Fruit fly (Drosophila melanogaster) whole organism, wandering third instar larva: ENCODE data around the gene Rbfox1.

Experiments
- Abd-B ChIP-seq: fragments of >200 bp; optimal IDR thresholded peaks from 2 replicates; lab custom pipeline; 2017; ENCODE audit warnings: missing biosample characterization, missing genetic modification characterization
- CG32264 ChIP-seq: fragments of 200-800 bp; sonication (Bioruptor generic); optimal IDR thresholded peaks from 2 replicates; lab custom pipeline; 2016; ENCODE audit warnings: missing biosample characterization, missing genetic modification characterization
- CG9705 ChIP-seq: fragments of 200-800 bp; sonication (Bioruptor generic); optimal IDR thresholded peaks from 2 replicates; lab custom pipeline; 2018; ENCODE audit warnings: missing biosample characterization, mild to moderate bottlenecking, missing genetic modification characterization
- CrebA ChIP-seq: fragments of 200-800 bp; sonication (Bioruptor generic); optimal IDR thresholded peaks from 2 replicates; lab custom pipeline; 2016; ENCODE audit warnings: missing biosample characterization, mild to moderate bottlenecking, missing genetic modification characterization, borderline replicate concordance
- Dfd ChIP-seq: fragments of >200 bp; optimal IDR thresholded peaks from 2 replicates; lab custom pipeline; 2017; ENCODE audit warnings: missing biosample characterization, missing genetic modification characterization
- Dif ChIP-seq: fragments of 200-275, 200-300 bp; sonication (Bioruptor generic); optimal IDR thresholded peaks from 2 replicates; lab custom pipeline; 2018; ENCODE audit warnings: missing biosample characterization, missing genetic modification characterization; ENCODE audit not compliant: partially characterized antibody
- GATAd ChIP-seq: sonication (Bioruptor generic); optimal IDR thresholded peaks from 2 replicates; lab custom pipeline; 2016; ENCODE audit warnings: missing biosample characterization, missing genetic modification characterization
- HLH106 ChIP-seq: fragments of 200-800 bp; optimal IDR thresholded peaks from 3 replicates; lab custom pipeline; 2019; ENCODE audit warnings: missing biosample characterization, mild to moderate bottlenecking, missing genetic modification characterization, moderate library complexity
- Hnf4 ChIP-seq: fragments of 200-800 bp; sonication (Bioruptor generic); optimal IDR thresholded peaks from 2 replicates; lab custom pipeline; 2016; ENCODE audit warnings: missing biosample characterization, mild to moderate bottlenecking, missing genetic modification characterization
- Hr78 ChIP-seq: fragments of >200 bp; optimal IDR thresholded peaks from 2 replicates; lab custom pipeline; 2017; ENCODE audit warnings: missing biosample characterization, missing genetic modification characterization
- Hr83 ChIP-seq: fragments of 200-300 bp; sonication (Bioruptor generic); optimal IDR thresholded peaks from 2 replicates; lab custom pipeline; 2016; ENCODE audit warnings: missing biosample characterization, mild to moderate bottlenecking, missing genetic modification characterization, moderate library complexity; ENCODE audit not compliant: poor library complexity, severe bottlenecking
- Jra ChIP-seq: sonication (Bioruptor generic); optimal IDR thresholded peaks from 2 replicates; lab custom pipeline; 2016; ENCODE audit warnings: missing biosample characterization, missing genetic modification characterization
- Mio ChIP-seq: sonication (Bioruptor generic); optimal IDR thresholded peaks from 2 replicates; lab custom pipeline; 2016; ENCODE audit warnings: missing biosample characterization, missing genetic modification characterization
- Myc ChIP-seq: fragments of >200 bp; optimal IDR thresholded peaks from 2 replicates; lab custom pipeline; 2017
- N ChIP-seq: fragments of >200 bp; optimal IDR thresholded peaks from 2 replicates; lab custom pipeline; 2018; ENCODE audit warnings: missing biosample characterization, missing external identifiers, missing genetic modification characterization
- OdsH ChIP-seq: fragments of 200-800 bp; sonication (Bioruptor generic); optimal IDR thresholded peaks from 2 replicates; lab custom pipeline; 2016; ENCODE audit warnings: missing biosample characterization, mild to moderate bottlenecking, missing genetic modification characterization
- Rel ChIP-seq, 2 experiments: fragments of 200-800 bp; sonication (Bioruptor generic) in 1 of 2; optimal IDR thresholded peaks; 2 replicates in 1 of 2; 3 replicates in 1 of 2; lab custom pipeline; 2016 to 2019; ENCODE audit warnings: mild to moderate bottlenecking in 2 of 2, missing biosample characterization in 2 of 2, missing genetic modification characterization in 2 of 2, moderate library complexity in 1 of 2
- Sp1 ChIP-seq: fragments of 200-800 bp; sonication (Bioruptor generic); optimal IDR thresholded peaks from 3 replicates; lab custom pipeline; 2019; ENCODE audit warnings: missing biosample characterization, mild to moderate bottlenecking, missing genetic modification characterization, moderate library complexity
- Vsx2 ChIP-seq: fragments of 200-300, 225-300 bp; sonication (Bioruptor generic); optimal IDR thresholded peaks from 2 replicates; lab custom pipeline; 2018; ENCODE audit warnings: missing biosample characterization, missing genetic modification characterization; ENCODE audit not compliant: partially characterized antibody
- br ChIP-seq: fragments of 200-800 bp; sonication (Bioruptor generic); optimal IDR thresholded peaks from 2 replicates; lab custom pipeline; 2016; ENCODE audit warnings: missing biosample characterization, missing genetic modification characterization
- brk ChIP-seq: fragments of 200-800 bp; sonication (Bioruptor generic); optimal IDR thresholded peaks from 2 replicates; lab custom pipeline; 2016; ENCODE audit warnings: missing biosample characterization, mild to moderate bottlenecking, missing genetic modification characterization
- dl ChIP-seq, 2 experiments: fragments of 175-275, 200-275 bp in 1 of 2; fragments of 200-275 bp in 1 of 2; sonication (Bioruptor generic); optimal IDR thresholded peaks; lab custom pipeline; 2018; ENCODE audit warnings: mild to moderate bottlenecking in 2 of 2, missing biosample characterization in 2 of 2, missing genetic modification characterization in 2 of 2, moderate library complexity in 2 of 2; ENCODE audit not compliant: partially characterized antibody in 2 of 2, insufficient read depth in 1 of 2
- dmrt93B ChIP-seq: fragments of 200-800 bp; sonication (Bioruptor generic); optimal IDR thresholded peaks from 2 replicates; lab custom pipeline; 2018; ENCODE audit warnings: missing biosample characterization, mild to moderate bottlenecking, missing genetic modification characterization
- dsf ChIP-seq: sonication (Bioruptor generic); optimal IDR thresholded peaks from 2 replicates; lab custom pipeline; 2016; ENCODE audit warnings: missing biosample characterization, missing genetic modification characterization, borderline replicate concordance
- ey ChIP-seq: fragments of 200-800 bp; sonication (Bioruptor generic); optimal IDR thresholded peaks from 2 replicates; lab custom pipeline; 2016; ENCODE audit warnings: missing biosample characterization, missing genetic modification characterization
- foxo ChIP-seq, 2 experiments: fragments of 200-800 bp; sonication (Bioruptor generic); optimal IDR thresholded peaks; 2 replicates in 1 of 2; 3 replicates in 1 of 2; lab custom pipeline; 2016 to 2017; ENCODE audit warnings: missing biosample characterization in 2 of 2, missing genetic modification characterization in 2 of 2
- fru ChIP-seq: fragments of 200-800 bp; sonication (Bioruptor generic); optimal IDR thresholded peaks from 3 replicates; lab custom pipeline; 2016; ENCODE audit warnings: missing biosample characterization, mild to moderate bottlenecking, missing genetic modification characterization
- h ChIP-seq: fragments of 200-800 bp; sonication (Bioruptor generic); optimal IDR thresholded peaks from 3 replicates; lab custom pipeline; 2016; ENCODE audit warnings: missing biosample characterization, mild to moderate bottlenecking, missing genetic modification characterization
- jim ChIP-seq: fragments of 175-275, 200-325 bp; sonication (Bioruptor generic); optimal IDR thresholded peaks from 2 replicates; lab custom pipeline; 2016; ENCODE audit warnings: missing biosample characterization, mild to moderate bottlenecking, missing genetic modification characterization
- lola ChIP-seq: fragments of >200 bp; optimal IDR thresholded peaks from 2 replicates; lab custom pipeline; 2017; ENCODE audit warnings: missing biosample characterization, missing genetic modification characterization
- pan ChIP-seq: fragments of >200 bp; optimal IDR thresholded peaks from 2 replicates; lab custom pipeline; 2017
- psq ChIP-seq: fragments of 200-800 bp; sonication (Bioruptor generic); optimal IDR thresholded peaks from 3 replicates; lab custom pipeline; 2017; ENCODE audit warnings: missing biosample characterization, mild to moderate bottlenecking, missing genetic modification characterization, moderate library complexity
- rgr ChIP-seq: fragments of 200-800 bp; sonication (Bioruptor generic); optimal IDR thresholded peaks from 3 replicates; lab custom pipeline; 2016; ENCODE audit warnings: missing biosample characterization, mild to moderate bottlenecking, missing genetic modification characterization
- sage ChIP-seq: fragments of 200-800 bp; sonication (Bioruptor generic); optimal IDR thresholded peaks from 2 replicates; lab custom pipeline; 2016; ENCODE audit warnings: missing biosample characterization, mild to moderate bottlenecking, missing genetic modification characterization
- sv ChIP-seq: fragments of 200-800 bp; sonication (Bioruptor generic); optimal IDR thresholded peaks from 3 replicates; lab custom pipeline; 2016; ENCODE audit warnings: missing biosample characterization, missing genetic modification characterization
- tai ChIP-seq: sonication (Bioruptor generic); optimal IDR thresholded peaks from 2 replicates; lab custom pipeline; 2016; ENCODE audit warnings: missing biosample characterization, missing genetic modification characterization
- usp ChIP-seq: fragments of >200 bp; optimal IDR thresholded peaks from 2 replicates; lab custom pipeline; 2017; ENCODE audit warnings: missing biosample characterization, missing genetic modification characterization
- woc ChIP-seq: sonication (Bioruptor generic); optimal IDR thresholded peaks from 2 replicates; lab custom pipeline; 2016; ENCODE audit warnings: missing biosample characterization, mild to moderate bottlenecking, missing genetic modification characterization

The Rbfox1 gene

DNA sequence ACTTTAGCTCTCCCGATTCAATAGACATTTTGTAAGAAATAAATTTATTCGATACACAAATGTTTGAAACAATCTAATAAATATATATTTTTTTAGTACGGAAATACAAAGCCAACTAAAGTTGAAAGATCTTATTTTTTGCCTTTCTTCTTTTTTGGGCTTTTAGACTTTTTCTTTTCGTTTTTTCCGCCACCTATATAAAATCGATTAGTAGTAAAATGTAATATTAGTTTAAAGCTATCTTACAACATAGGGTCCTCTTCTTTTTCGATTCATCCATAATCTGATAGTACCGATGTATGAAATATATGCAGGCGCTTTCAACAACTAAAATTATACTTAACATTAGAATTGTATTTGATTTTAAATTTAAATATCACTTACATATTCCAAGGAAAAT lies 148.8 kb downstream of the Rbfox1 start, which contains the start of gene CG42536:
Gene CG42536, minus strand, starts transcription at position 101 of the 400 bp plus-strand sequence.
- TF ChIP-seq sv (GFP tag; lab: Kevin White, UChicago) = no peak
- TF ChIP-seq CrebA (GFP tag; lab: Kevin White, UChicago) = no peak
- no peak for TF ChIP-seq rgr (GFP tag; lab: Kevin White, UChicago)
- TF ChIP-seq foxo (GFP tag; optimal IDR thresholded peaks at IDR 0.05; lab: Kevin White, UChicago) = no peak
- no peak for TF ChIP-seq Jra (GFP tag; lab: Kevin White, UChicago)
- no peak for TF ChIP-seq woc (GFP tag; lab: Kevin White, UChicago)
- TF ChIP-seq Vsx2 = no peak
- no peak for TF ChIP-seq psq (GFP tag; lab: Kevin White, UChicago)
- TF ChIP-seq GATAd (GFP tag; lab: Kevin White, UChicago) = no peak
- TF ChIP-seq lola = no peak
- TF ChIP-seq Mio (GFP tag; lab: Kevin White, UChicago) = no peak
- no peak for TF ChIP-seq dl (GFP tag; optimal IDR thresholded peaks at IDR 0.05; lab: Kevin White, UChicago; ENCODE audit: insufficient read depth in 1 of 2, partially characterized antibody in 2 of 2)
- TF ChIP-seq, all 38 proteins: peak for 0

DNA sequence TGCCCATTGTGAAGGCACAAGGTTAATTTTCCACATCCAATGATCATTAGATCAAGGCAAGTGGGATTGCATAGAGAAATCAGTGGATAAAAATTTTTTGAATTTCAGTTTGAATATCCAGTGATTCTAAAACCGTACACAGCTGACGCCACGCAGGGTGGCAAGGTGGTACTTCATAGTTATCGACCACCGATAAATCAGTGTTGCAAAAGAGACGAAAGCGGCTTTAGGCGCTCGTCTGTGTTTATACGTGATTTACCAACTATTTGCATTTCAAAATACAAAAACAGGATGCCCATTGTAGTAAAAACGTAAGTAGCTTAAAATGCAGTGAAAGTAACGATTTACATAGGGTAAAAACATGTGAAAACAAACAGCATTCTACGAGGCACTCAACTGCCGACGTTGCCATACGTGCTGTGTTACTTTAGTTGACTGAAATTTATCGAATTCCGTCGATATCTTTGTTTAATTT lies 149.7 kb downstream of the Rbfox1 start, which contains the start of the genes CG42535, CG34001 and hay:
Gene CG42535, minus strand, starts transcription at position 51 of the 475 bp plus-strand sequence.
Gene CG34001, plus strand, starts transcription at position 195 of the 475 bp plus-strand sequence.
Gene hay, plus strand, starts transcription at position 195 of the 475 bp plus-strand sequence.
- TF ChIP-seq fru (GFP tag; lab: Kevin White, UChicago) (no peak), CG32264 (GFP tag; lab: Kevin White, UChicago) (no peak), Rel (GFP tag; optimal IDR thresholded peaks at IDR 0.05; lab: Kevin White, UChicago) (no peak), Rel (tag; optimal IDR thresholded peaks at IDR 0.05; lab: Kevin White, UChicago) (no peak), br (GFP tag; lab: Kevin White, UChicago) (no peak), N (GFP tag; lab: Kevin White, UChicago) (no peak), foxo (GFP tag; optimal IDR thresholded peaks at IDR 0.05; lab: Kevin White, UChicago) (peak in 1 of 2 experiments; percentile 5), rgr (GFP tag; lab: Kevin White, UChicago) (no peak), Myc (lab: Kevin White, UChicago) (peak; percentile 62)

DNA sequence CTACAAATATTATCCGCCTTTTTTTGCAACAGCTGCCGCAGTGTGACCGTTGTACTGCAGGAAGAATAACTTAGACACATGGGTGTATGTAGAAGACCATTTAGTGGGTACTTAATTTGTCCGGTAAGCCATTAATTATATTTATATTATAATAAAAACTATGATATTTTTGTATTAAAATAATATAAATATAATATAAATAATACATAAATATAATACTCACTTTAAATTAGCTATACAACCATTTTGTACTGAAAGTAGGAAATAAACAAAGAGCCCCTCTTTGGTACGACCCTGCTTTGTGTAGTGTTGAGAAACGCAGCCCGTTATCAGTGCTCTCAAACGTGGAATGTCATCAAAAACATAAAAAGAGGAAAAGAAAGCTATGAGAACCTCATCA lies 156.6 kb downstream of the Rbfox1 start, which contains the start of gene Cnep1r2:
Gene Cnep1r2, plus strand, starts transcription at position 328 of the 400 bp plus-strand sequence.
- TF ChIP-seq HLH106 (tag; lab: Kevin White, UChicago) (peak; percentile 99), Myc (lab: Kevin White, UChicago) (no peak), sage (GFP tag; lab: Kevin White, UChicago) (peak; percentile 71), CG9705 (GFP tag; lab: Kevin White, UChicago) (peak; percentile 93), dl (GFP tag; optimal IDR thresholded peaks at IDR 0.05; lab: Kevin White, UChicago; ENCODE audit: insufficient read depth in 1 of 2, partially characterized antibody in 2 of 2) (no peak), Hr78 (no peak), br (GFP tag; lab: Kevin White, UChicago) (peak; percentile 74), psq (GFP tag; lab: Kevin White, UChicago) (peak; percentile 94), Sp1 (GFP tag; lab: Kevin White, UChicago) (peak; percentile 97), Hr83 (GFP tag; lab: Kevin White, UChicago) (peak; percentile 41), jim (GFP tag; lab: Kevin White, UChicago) (no peak), lola (no peak), dmrt93B (GFP tag; lab: Kevin White, UChicago) (peak; percentile 93), CG32264 (GFP tag; lab: Kevin White, UChicago) (peak; percentile 29), N (GFP tag; lab: Kevin White, UChicago) (no peak), Jra (GFP tag; lab: Kevin White, UChicago) (peak; percentile 65), OdsH (GFP tag; lab: Kevin White, UChicago) (peak; percentile 88), tai (no peak), foxo (GFP tag; optimal IDR thresholded peaks at IDR 0.05; lab: Kevin White, UChicago) (peak in 1 of 2 experiments; percentile 93), rgr (GFP tag; lab: Kevin White, UChicago) (peak; percentile 93), Mio (GFP tag; lab: Kevin White, UChicago) (peak; percentile 30), sv (GFP tag; lab: Kevin White, UChicago) (peak; percentile 64), pan (lab: Kevin White, UChicago) (no peak), dsf (peak; percentile 66), Dfd (no peak), GATAd (GFP tag; lab: Kevin White, UChicago) (peak; percentile 54), h (peak; percentile 83), woc (GFP tag; lab: Kevin White, UChicago) (peak; percentile 77), Abd-B (no peak), Dif (GFP tag; lab: Kevin White, UChicago) (no peak), Rel (GFP tag; optimal IDR thresholded peaks at IDR 0.05; lab: Kevin White, UChicago) (peak; percentile 69), Rel (tag; optimal IDR thresholded peaks at IDR 0.05; lab: Kevin White, UChicago) (peak; percentile 89), CrebA (GFP tag; lab: Kevin White, UChicago) (no peak), Vsx2 (no peak), brk (GFP tag; lab: Kevin White, UChicago) (no peak), usp (GFP tag; lab: Kevin White, UChicago) (no peak), fru (GFP tag; lab: Kevin White, UChicago) (peak; percentile 88), Hnf4 (GFP tag; lab: Kevin White, UChicago) (peak; percentile 83), ey (peak; percentile 74)
- TF ChIP-seq, all 38 proteins: peak for 23
